Worm (Caenorhabditis elegans) whole organism, L1 larva: ENCODE results near the gene arrd-15.
A peak's percentile ranks its signal among the peaks of the same experiment; 100 is the strongest.

Source experiments
- C16A3.4 ChIP-seq: fragments of 150-350 bp; optimal IDR thresholded peaks from 2 replicates; lab custom pipeline; 2014; ENCODE audit warnings: missing biosample characterization, missing genetic modification characterization
- F16B12.6 ChIP-seq: fragments of 150-350 bp; optimal IDR thresholded peaks from 2 replicates; lab custom pipeline; 2014; ENCODE audit warnings: missing biosample characterization, missing genetic modification characterization
- aha-1 ChIP-seq: fragments of 150-350 bp; optimal IDR thresholded peaks from 2 replicates; lab custom pipeline; 2014; ENCODE audit warnings: missing biosample characterization, missing genetic modification characterization
- aly-2 ChIP-seq: fragments of 150-350 bp; optimal IDR thresholded peaks from 2 replicates; lab custom pipeline; 2014; ENCODE audit warnings: missing biosample characterization, missing genetic modification characterization
- blmp-1 ChIP-seq: fragments of 150-350 bp; optimal IDR thresholded peaks from 2 replicates; lab custom pipeline; 2014; ENCODE audit warnings: missing biosample characterization, missing genetic modification characterization
- ceh-63 ChIP-seq: fragments of 200-800 bp; sonication (Bioruptor generic); optimal IDR thresholded peaks from 2 replicates; lab custom pipeline; 2018; ENCODE audit warnings: mild to moderate bottlenecking, missing genetic modification characterization, missing compliant biosample characterization
- ceh-8 ChIP-seq: fragments of 200-800 bp; sonication (Bioruptor generic); optimal IDR thresholded peaks from 2 replicates; lab custom pipeline; 2018; ENCODE audit warnings: mild to moderate bottlenecking, missing genetic modification characterization, moderate library complexity, missing compliant biosample characterization
- ceh-82 ChIP-seq, 3 experiments: fragments of 150-350 bp in 1 of 3; sonication (generic microtip) in 2 of 3; optimal IDR thresholded peaks; 2 replicates each; lab custom pipeline; 2014 to 2017; ENCODE audit warnings: missing biosample characterization in 3 of 3, missing genetic modification characterization in 3 of 3
- ces-1 ChIP-seq: fragments of 150-350 bp; optimal IDR thresholded peaks from 2 replicates; lab custom pipeline; 2014; ENCODE audit warnings: missing biosample characterization, missing genetic modification reagents, missing genetic modification characterization
- dpl-1 ChIP-seq, 3 experiments: fragments of 150-350 bp in 2 of 3; sonication (generic microtip) in 1 of 3; optimal IDR thresholded peaks; 2 replicates each; lab custom pipeline; 2014 to 2017; ENCODE audit warnings: missing biosample characterization in 3 of 3, missing genetic modification characterization in 3 of 3, missing genetic modification reagents in 3 of 3
- dsc-1 ChIP-seq: sonication (generic microtip); optimal IDR thresholded peaks from 2 replicates; lab custom pipeline; 2016; ENCODE audit warnings: mild to moderate bottlenecking, missing genetic modification characterization, missing compliant biosample characterization
- efl-1 ChIP-seq, 4 experiments: fragments of 150-350 bp; optimal IDR thresholded peaks in 3 of 4; peaks in 1 of 4; 1 replicate in 1 of 4; 2 replicates in 3 of 4; lab custom pipeline; 2014; ENCODE audit warnings: missing biosample characterization in 2 of 4, missing genetic modification characterization in 2 of 4, missing genetic modification reagents in 2 of 4
- egl-27 ChIP-seq, 2 experiments: fragments of 150-350 bp in 1 of 2; sonication (generic microtip); optimal IDR thresholded peaks; 3 replicates each; lab custom pipeline; 2017 to 2018; ENCODE audit warnings: missing biosample characterization in 2 of 2, missing genetic modification characterization in 2 of 2, missing genetic modification reagents in 2 of 2
- elt-3 ChIP-seq, 6 experiments: fragments of 150-350 bp in 1 of 6; sonication (generic microtip); optimal IDR thresholded peaks; 2 replicates each; lab custom pipeline; 2017 to 2018; ENCODE audit warnings: missing biosample characterization in 6 of 6, missing genetic modification characterization in 6 of 6, inconsistent platforms in 1 of 6
- fkh-4 ChIP-seq: sonication (generic microtip); optimal IDR thresholded peaks from 2 replicates; lab custom pipeline; 2016; ENCODE audit warnings: missing compliant biosample characterization, missing genetic modification characterization, borderline replicate concordance
- grh-1 ChIP-seq: fragments of 200-800 bp; sonication (Bioruptor generic); IDR thresholded peaks from 2 replicates; pipeline ENCODE4 v1.3.6; 2022; ENCODE audit warnings: missing genetic modification reagents, missing genetic modification characterization, missing compliant biosample characterization
- hlh-17 ChIP-seq: fragments of 200-800 bp; sonication (Bioruptor generic); optimal IDR thresholded peaks from 2 replicates; lab custom pipeline; 2018; ENCODE audit warnings: missing genetic modification characterization, mild to moderate bottlenecking, missing compliant biosample characterization, moderate library complexity, borderline replicate concordance
- hlh-4 ChIP-seq: sonication (generic microtip); optimal IDR thresholded peaks from 2 replicates; lab custom pipeline; 2016; ENCODE audit warnings: mild to moderate bottlenecking, missing genetic modification characterization, missing compliant biosample characterization
- hpl-2 ChIP-seq: fragments of 150-350 bp; optimal IDR thresholded peaks from 2 replicates; lab custom pipeline; 2014; ENCODE audit warnings: missing biosample characterization, missing genetic modification reagents, missing genetic modification characterization
- irx-1 ChIP-seq: sonication (generic microtip); optimal IDR thresholded peaks from 2 replicates; lab custom pipeline; 2016; ENCODE audit warnings: missing genetic modification characterization, missing compliant biosample characterization
- jun-1 ChIP-seq: fragments of 150-350 bp; optimal IDR thresholded peaks from 2 replicates; lab custom pipeline; 2014; ENCODE audit warnings: missing biosample characterization, missing genetic modification reagents, missing genetic modification characterization
- lin-14 ChIP-seq: fragments of 200-800 bp; sonication (Bioruptor generic); optimal IDR thresholded peaks from 2 replicates; lab custom pipeline; 2018; ENCODE audit warnings: mild to moderate bottlenecking, missing genetic modification characterization, moderate library complexity, missing compliant biosample characterization
- lin-15B ChIP-seq: fragments of 150-350 bp; sonication (generic microtip); optimal IDR thresholded peaks from 3 replicates; lab custom pipeline; 2014; ENCODE audit warnings: missing biosample characterization, missing genetic modification characterization
- lin-35 ChIP-seq, 2 experiments: fragments of 150-350 bp; optimal IDR thresholded peaks; 2 replicates each; lab custom pipeline; 2014; ENCODE audit warnings: missing biosample characterization in 2 of 2, missing genetic modification characterization in 2 of 2, missing genetic modification reagents in 2 of 2
- lir-3 ChIP-seq: sonication (generic microtip); optimal IDR thresholded peaks from 2 replicates; lab custom pipeline; 2016; ENCODE audit warnings: mild to moderate bottlenecking, missing genetic modification characterization, moderate library complexity, missing compliant biosample characterization; ENCODE audit not compliant: poor library complexity
- lsy-2 ChIP-seq, 2 experiments: fragments of 150-350 bp; optimal IDR thresholded peaks; 2 replicates each; lab custom pipeline; 2014; ENCODE audit warnings: missing biosample characterization in 2 of 2, missing genetic modification characterization in 2 of 2
- mdl-1 ChIP-seq, 2 experiments: fragments of 150-350 bp; optimal IDR thresholded peaks; 2 replicates each; lab custom pipeline; 2014 to 2017; ENCODE audit warnings: missing biosample characterization in 2 of 2, missing genetic modification characterization in 2 of 2, inconsistent platforms in 1 of 2
- mep-1 ChIP-seq: fragments of 150-350 bp; optimal IDR thresholded peaks from 2 replicates; lab custom pipeline; 2014; ENCODE audit warnings: missing biosample characterization, missing genetic modification characterization
- nhr-19 ChIP-seq: fragments of 200-800 bp; sonication (Bioruptor generic); conservative IDR thresholded peaks from 2 replicates; pipeline ENCODE4 v1.3.6; 2022; ENCODE audit warnings: missing genetic modification characterization, missing compliant biosample characterization
- nhr-20 ChIP-seq: sonication (generic microtip); optimal IDR thresholded peaks from 2 replicates; lab custom pipeline; 2016; ENCODE audit warnings: mild to moderate bottlenecking, missing genetic modification characterization, missing compliant biosample characterization
- nhr-28 ChIP-seq: fragments of 150-350 bp; optimal IDR thresholded peaks from 2 replicates; lab custom pipeline; 2014; ENCODE audit warnings: missing biosample characterization, missing genetic modification characterization
- nhr-71 ChIP-seq: sonication (generic microtip); optimal IDR thresholded peaks from 2 replicates; lab custom pipeline; 2016; ENCODE audit warnings: mild to moderate bottlenecking, missing genetic modification characterization, moderate library complexity, missing compliant biosample characterization
- nhr-77 ChIP-seq: fragments of 150-350 bp; optimal IDR thresholded peaks from 2 replicates; lab custom pipeline; 2014; ENCODE audit warnings: missing biosample characterization, missing genetic modification characterization
- nhr-85 ChIP-seq: sonication (generic microtip); peaks from one replicate; lab custom pipeline; 2016; ENCODE audit warnings: missing genetic modification characterization, inconsistent platforms, missing compliant biosample characterization
- pax-3 ChIP-seq: fragments of 200-800 bp; sonication (Bioruptor generic); optimal IDR thresholded peaks from 2 replicates; lab custom pipeline; 2018; ENCODE audit warnings: mild to moderate bottlenecking, missing genetic modification characterization, moderate library complexity, missing compliant biosample characterization
- skn-1 ChIP-seq: fragments of 150-350 bp; optimal IDR thresholded peaks from 2 replicates; lab custom pipeline; 2014; ENCODE audit warnings: missing biosample characterization, missing genetic modification characterization
- snu-23 ChIP-seq: sonication (generic microtip); optimal IDR thresholded peaks from 2 replicates; lab custom pipeline; 2016; ENCODE audit warnings: missing genetic modification characterization, missing compliant biosample characterization
- sptf-1 ChIP-seq: fragments of 150-350 bp; optimal IDR thresholded peaks from 2 replicates; lab custom pipeline; 2014; ENCODE audit warnings: missing biosample characterization, missing genetic modification characterization
- tbx-2 ChIP-seq: sonication (generic microtip); optimal IDR thresholded peaks from 2 replicates; lab custom pipeline; 2016; ENCODE audit warnings: missing genetic modification characterization, missing compliant biosample characterization
- tlp-1 ChIP-seq: fragments of 150-350 bp; optimal IDR thresholded peaks from 2 replicates; lab custom pipeline; 2014; ENCODE audit warnings: missing biosample characterization, missing genetic modification characterization
- unc-62 ChIP-seq: fragments of 150-350 bp; optimal IDR thresholded peaks from 2 replicates; lab custom pipeline; 2014; ENCODE audit warnings: missing biosample characterization, missing genetic modification reagents, missing genetic modification characterization
- unc-86 ChIP-seq: sonication (generic microtip); optimal IDR thresholded peaks from 2 replicates; lab custom pipeline; 2016; ENCODE audit warnings: missing genetic modification characterization, missing compliant biosample characterization

The arrd-15 gene

DNA sequence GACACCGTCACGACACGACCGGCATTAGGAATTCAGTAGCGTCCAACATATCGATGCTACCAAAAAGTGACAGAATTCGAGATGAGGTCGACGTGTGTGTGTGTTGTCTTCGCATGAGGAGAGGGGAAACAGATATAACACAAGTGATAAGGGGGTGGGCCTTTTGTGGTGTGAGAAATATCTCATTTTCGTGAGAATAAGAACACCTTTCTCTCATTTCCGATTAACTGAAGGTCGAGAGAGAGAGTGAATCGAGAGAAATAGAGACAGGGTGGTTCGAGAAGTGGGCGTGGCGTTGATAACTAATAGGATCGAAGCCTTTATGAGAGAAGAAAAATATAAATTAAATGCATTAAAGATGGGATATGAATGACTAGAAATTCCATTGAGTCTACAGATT lies 53.3 kb downstream of the arrd-15 start:
- TF ChIP-seq egl-27 (tag; optimal IDR thresholded peaks at IDR 0.05; lab: Kevin White, UChicago) (no peak), dsc-1 (tag; lab: Kevin White, UChicago) (peak; percentile 34), mep-1 (tag; lab: Kevin White, UChicago) (no peak), snu-23 (GFP tag; lab: Kevin White, UChicago) (peak; percentile 33), blmp-1 (tag; lab: Kevin White, UChicago) (peak; percentile 83), nhr-77 (tag; lab: Kevin White, UChicago) (no peak), elt-3 (tag; optimal IDR thresholded peaks at IDR 0.05; lab: Kevin White, UChicago) (peak in 3 of 6 experiments; percentile 38 to 69 (median 51)), jun-1 (tag; lab: Kevin White, UChicago) (no peak), sptf-1 (tag; lab: Kevin White, UChicago) (no peak), nhr-71 (tag; lab: Kevin White, UChicago) (peak; percentile 29), lin-14 (GFP tag; lab: Kevin White, UChicago) (peak; percentile 59), aha-1 (tag; lab: Kevin White, UChicago) (no peak), unc-86 (peak; percentile 52)

DNA sequence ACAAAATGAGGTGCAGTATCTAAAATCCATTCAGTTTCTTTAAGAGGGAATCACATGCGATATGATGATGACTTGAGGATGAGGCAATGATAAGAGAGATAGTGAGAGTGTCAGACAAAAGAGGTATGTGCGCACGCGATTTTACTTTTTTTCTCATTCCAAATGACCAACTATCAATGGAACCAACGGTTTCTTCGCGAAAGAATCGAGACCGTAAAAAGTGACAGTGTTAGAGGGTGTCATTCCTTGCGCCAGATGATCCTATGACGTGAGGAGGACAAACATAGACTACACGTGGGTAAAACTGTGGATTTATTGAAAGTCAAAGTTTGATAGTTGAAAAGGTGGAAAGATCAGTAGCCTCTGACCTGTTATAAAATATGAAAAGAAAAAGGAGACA lies 54.0 kb downstream of the arrd-15 start:
- TF ChIP-seq C16A3.4 (tag; lab: Kevin White, UChicago) (peak; percentile 1), aly-2 (tag; lab: Kevin White, UChicago) (no peak), elt-3 (tag; optimal IDR thresholded peaks at IDR 0.05; lab: Kevin White, UChicago) (peak; percentile 16 to 87 (median 75)), jun-1 (tag; lab: Kevin White, UChicago) (peak; percentile 5), nhr-20 (tag; lab: Kevin White, UChicago) (peak; percentile 67), ceh-8 (GFP tag; lab: Kevin White, UChicago) (no peak), lin-15B (tag; lab: Kevin White, UChicago) (no peak), irx-1 (no peak), ceh-63 (no peak), nhr-77 (tag; lab: Kevin White, UChicago) (no peak), sptf-1 (tag; lab: Kevin White, UChicago) (no peak), ceh-82 (tag; optimal IDR thresholded peaks at IDR 0.05; lab: Kevin White, UChicago) (no peak), pax-3 (no peak), grh-1 (GFP tag; lab: Robert Waterston, UW) (no peak), F16B12.6 (tag; lab: Kevin White, UChicago) (no peak), mdl-1 (tag; optimal IDR thresholded peaks at IDR 0.05; lab: Kevin White, UChicago) (peak in 1 of 2 experiments; percentile 87), lin-14 (GFP tag; lab: Kevin White, UChicago) (peak; percentile 58), tlp-1 (tag; lab: Kevin White, UChicago) (no peak), nhr-28 (tag; lab: Kevin White, UChicago) (no peak), nhr-85 (tag; lab: Kevin White, UChicago) (peak; percentile 69), mep-1 (tag; lab: Kevin White, UChicago) (peak; percentile 25), dpl-1 (GFP tag; optimal IDR thresholded peaks at IDR 0.05; lab: Kevin White, UChicago) (peak in 1 of 3 experiments; percentile 20), hlh-4 (tag; lab: Kevin White, UChicago) (no peak), unc-62 (no peak), snu-23 (GFP tag; lab: Kevin White, UChicago) (peak; percentile 35), lin-35 (GFP tag; optimal IDR thresholded peaks at IDR 0.05; lab: Kevin White, UChicago) (peak; percentile 15 to 68), hlh-17 (no peak), tbx-2 (tag; lab: Kevin White, UChicago) (peak; percentile 18), skn-1 (peak; percentile 23), lir-3 (peak; percentile 40), efl-1 (optimal IDR thresholded peaks at IDR 0.05; lab: Kevin White, UChicago) (no peak), efl-1 (GFP tag; optimal IDR thresholded peaks at IDR 0.05 in 1 of 2; lab: Kevin White, UChicago) (peak in 1 of 2 experiments; percentile 91), fkh-4 (no peak), hpl-2 (no peak), nhr-71 (tag; lab: Kevin White, UChicago) (peak; percentile 50), ces-1 (GFP tag; lab: Kevin White, UChicago) (no peak), nhr-19 (GFP tag; lab: Robert Waterston, UW) (peak; percentile 36; the same call in 1 of the 2 replicates), blmp-1 (tag; lab: Kevin White, UChicago) (peak; percentile 97), lsy-2 (tag; optimal IDR thresholded peaks at IDR 0.05; lab: Kevin White, UChicago) (peak in 1 of 2 experiments; percentile 46), unc-86 (no peak)
